Fruit fly (Drosophila melanogaster): ENCODE data around the gene Gfat1.
"Not testable (repeated sequence)": the region's sequence is repeated elsewhere in the genome, so short reads cannot be mapped to it uniquely, and the experiment has no call there.

Gfat1 gene

DNA sequence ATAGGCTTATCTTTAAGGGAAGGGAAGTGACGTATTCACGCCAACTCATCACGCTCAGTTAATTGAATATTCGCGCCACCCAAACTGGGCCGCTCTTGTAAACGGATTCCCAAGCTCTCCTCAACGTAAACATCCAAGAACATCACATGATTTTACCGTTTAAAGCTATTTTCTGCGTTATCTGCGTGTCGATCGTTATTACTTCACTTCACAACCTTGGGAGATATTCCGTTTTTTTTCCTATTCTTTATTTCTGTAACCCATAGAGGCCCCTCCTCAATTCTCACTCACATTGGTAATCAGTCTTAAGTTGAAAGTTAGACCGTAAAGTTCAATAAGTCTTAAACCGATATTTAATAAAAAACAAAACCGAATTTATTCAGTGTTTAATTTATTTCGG is at the start of gene Gfat1:
Gene Gfat1 (plus strand): TSS at position 301 of the 400 bp plus-strand sequence.
- TF ChIP-seq woc, Hr78, CG32264 (GFP tag; optimal IDR thresholded peaks at IDR 0.05): not testable (repeated sequence)

DNA sequence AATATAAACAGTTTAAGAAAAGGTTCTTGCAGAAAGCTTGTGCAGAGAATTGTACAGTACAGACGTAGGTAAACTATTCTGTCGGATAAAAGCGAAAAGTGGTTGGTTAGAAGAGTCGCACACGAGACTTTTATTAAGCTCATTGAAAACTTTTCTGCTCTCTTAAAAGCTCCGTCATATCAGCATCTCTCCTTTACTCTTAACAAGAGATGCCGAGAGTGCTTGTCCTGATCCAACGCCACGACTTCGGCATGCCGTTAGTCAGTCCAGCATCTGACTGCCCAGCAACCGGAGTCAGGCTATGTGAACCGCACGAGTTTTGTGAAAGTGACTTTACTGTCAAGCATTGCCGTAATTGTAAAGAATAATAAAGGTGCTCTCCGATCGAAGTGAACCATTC is 48.6 kb upstream of the Gfat1 start, which contains the start of gene CG42402:
Gene CG42402 (plus strand): TSS at position 282 of the 400 bp plus-strand sequence.
- no peak for TF ChIP-seq CG9705 (GFP tag; optimal IDR thresholded peaks at IDR 0.05)
- TF ChIP-seq psq (GFP tag; optimal IDR thresholded peaks at IDR 0.05), result no peak

DNA sequence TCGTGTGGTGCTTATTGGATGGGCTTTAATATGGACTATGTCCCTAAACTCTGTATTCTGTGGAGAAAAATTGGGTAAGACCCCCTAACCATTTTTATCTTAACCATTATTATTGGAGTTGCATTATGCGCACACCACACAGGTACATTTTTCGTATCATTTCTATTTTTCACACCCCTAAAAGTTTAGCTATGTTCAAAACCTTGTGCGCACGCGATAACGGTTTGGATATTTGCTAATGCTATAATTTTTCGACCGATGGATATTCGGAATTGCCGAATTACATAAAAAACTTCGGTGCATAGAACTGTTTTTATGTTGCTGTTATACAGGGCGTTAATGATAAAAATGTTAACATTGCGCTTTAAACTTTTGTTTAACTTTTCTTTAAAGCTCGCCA is 44.5 kb upstream of the Gfat1 start:
- no peak for TF ChIP-seq Mio (GFP tag; optimal IDR thresholded peaks at IDR 0.05)
- TF ChIP-seq Myc (optimal IDR thresholded peaks at IDR 0.05), result peak; percentile 43

DNA sequence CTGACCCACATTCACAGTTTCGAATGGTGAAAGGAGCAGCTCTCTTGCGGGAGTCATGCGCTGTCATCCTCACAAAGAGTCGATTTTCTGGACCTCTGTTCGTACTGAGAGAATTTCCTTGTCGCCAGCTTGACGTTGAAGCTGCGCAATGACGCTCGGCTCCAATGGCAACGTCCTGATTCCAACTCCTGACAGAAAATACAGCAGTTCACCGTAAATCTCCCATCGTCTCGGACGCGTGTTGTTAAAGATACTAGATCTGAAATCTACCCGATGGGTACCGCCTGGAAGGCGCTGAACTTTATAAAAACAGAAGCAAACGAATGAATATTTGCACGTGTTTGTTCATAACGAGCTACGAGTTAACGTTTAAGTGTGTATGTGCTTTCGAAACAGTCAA is 42.4 kb upstream of the Gfat1 start:
- TF ChIP-seq Dfd (GFP tag; optimal IDR thresholded peaks at IDR 0.05), result no peak
- no peak for TF ChIP-seq GATAd (GFP tag; optimal IDR thresholded peaks at IDR 0.05)
- TF ChIP-seq rgr (GFP tag; optimal IDR thresholded peaks at IDR 0.05), result no peak
- TF ChIP-seq foxo (GFP tag; optimal IDR thresholded peaks at IDR 0.05), result no peak
- TF ChIP-seq Sp1 (GFP tag; optimal IDR thresholded peaks at IDR 0.05), result no peak
- TF ChIP-seq Vsx2 (GFP tag; optimal IDR thresholded peaks at IDR 0.05; ENCODE audit: partially characterized antibody), result no peak
- no peak for TF ChIP-seq sv (GFP tag; optimal IDR thresholded peaks at IDR 0.05)
- TF ChIP-seq tai (GFP tag; optimal IDR thresholded peaks at IDR 0.05), result no peak
- no peak for TF ChIP-seq dsf (GFP tag; optimal IDR thresholded peaks at IDR 0.05; ENCODE audit: borderline replicate concordance)
- TF ChIP-seq fru (GFP tag; optimal IDR thresholded peaks at IDR 0.05), result no peak
- TF ChIP-seq ey (GFP tag; optimal IDR thresholded peaks at IDR 0.05), result no peak
- no peak for TF ChIP-seq Hr78 (GFP tag; optimal IDR thresholded peaks at IDR 0.05)
- no peak for TF ChIP-seq Hr83 (GFP tag; optimal IDR thresholded peaks at IDR 0.05; ENCODE audit: poor library complexity, severe bottlenecking)
- no peak for TF ChIP-seq CG32264 (GFP tag; optimal IDR thresholded peaks at IDR 0.05)
- TF ChIP-seq Jra (GFP tag; optimal IDR thresholded peaks at IDR 0.05), result no peak
- TF ChIP-seq pan (optimal IDR thresholded peaks at IDR 0.05), result no peak
- TF ChIP-seq Myc (optimal IDR thresholded peaks at IDR 0.05), result no peak

DNA sequence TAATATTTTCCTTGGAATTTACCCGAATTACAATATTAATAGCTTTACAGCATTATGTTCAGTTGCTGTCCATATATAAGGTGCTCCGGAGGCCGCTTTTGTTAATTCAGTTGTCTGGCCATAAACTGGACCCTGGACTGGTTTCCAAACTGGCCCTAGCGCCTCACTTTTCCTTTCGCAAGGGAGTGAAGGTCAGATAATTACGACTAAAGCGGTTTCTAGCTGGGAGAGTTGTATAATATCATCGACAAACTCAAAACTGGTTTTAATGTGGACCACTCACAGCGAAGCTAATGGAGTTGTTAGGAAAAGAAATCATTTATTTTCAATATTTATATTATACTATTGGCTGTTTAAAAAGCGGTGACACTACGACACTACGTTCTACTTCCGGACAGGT is 1.3 kb downstream of the Gfat1 start:
- TF ChIP-seq GATAd (GFP tag; optimal IDR thresholded peaks at IDR 0.05) (no peak), brk (GFP tag; optimal IDR thresholded peaks at IDR 0.05) (no peak), h (GFP tag; optimal IDR thresholded peaks at IDR 0.05) (no peak)

DNA sequence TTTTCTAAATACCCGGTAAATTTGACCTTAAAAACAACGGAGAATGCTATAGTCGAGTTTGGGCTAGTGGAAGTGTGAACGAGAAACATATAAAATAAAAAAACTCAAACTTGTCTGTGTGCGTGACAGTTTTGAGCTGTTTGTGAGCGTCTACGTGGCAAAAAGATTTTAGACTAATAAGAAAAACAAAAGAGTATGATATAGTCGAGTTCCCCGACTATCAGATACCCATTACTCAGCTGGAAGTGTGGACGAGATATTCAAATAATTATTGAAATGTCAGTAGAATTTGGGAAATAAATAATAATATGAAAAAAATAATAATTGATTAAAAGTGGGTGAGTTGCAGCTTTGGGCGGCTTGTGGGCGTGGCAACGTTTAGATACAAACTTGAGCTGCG is 2.1 kb downstream of the Gfat1 start:
- no peak for TF ChIP-seq CG32264 (GFP tag; optimal IDR thresholded peaks at IDR 0.05)
- no peak for TF ChIP-seq N (GFP tag; optimal IDR thresholded peaks at IDR 0.05)
- TF ChIP-seq Hr78 (GFP tag; optimal IDR thresholded peaks at IDR 0.05), result no peak
- no peak for TF ChIP-seq CG9705 (GFP tag; optimal IDR thresholded peaks at IDR 0.05)
- TF ChIP-seq Abd-B (GFP tag; optimal IDR thresholded peaks at IDR 0.05), result no peak
- no peak for TF ChIP-seq h (GFP tag; optimal IDR thresholded peaks at IDR 0.05)
- no peak for TF ChIP-seq lola (GFP tag; optimal IDR thresholded peaks at IDR 0.05)
- TF ChIP-seq Dif (GFP tag; optimal IDR thresholded peaks at IDR 0.05; ENCODE audit: partially characterized antibody), result no peak
- TF ChIP-seq br (GFP tag; optimal IDR thresholded peaks at IDR 0.05), result no peak
- TF ChIP-seq foxo (GFP tag; optimal IDR thresholded peaks at IDR 0.05), result no peak
- TF ChIP-seq woc (GFP tag; optimal IDR thresholded peaks at IDR 0.05), result no peak
- no peak for TF ChIP-seq Jra (GFP tag; optimal IDR thresholded peaks at IDR 0.05)
- TF ChIP-seq HLH106 (tag; optimal IDR thresholded peaks at IDR 0.05), result no peak
- no peak for TF ChIP-seq dmrt93B (GFP tag; optimal IDR thresholded peaks at IDR 0.05)
- TF ChIP-seq tai (GFP tag; optimal IDR thresholded peaks at IDR 0.05), result no peak
- TF ChIP-seq sage (GFP tag; optimal IDR thresholded peaks at IDR 0.05), result no peak
- TF ChIP-seq OdsH (GFP tag; optimal IDR thresholded peaks at IDR 0.05), result no peak
- TF ChIP-seq dsf (GFP tag; optimal IDR thresholded peaks at IDR 0.05; ENCODE audit: borderline replicate concordance), result no peak
